Fruit fly (Drosophila melanogaster) whole organism, pupa: ENCODE data around the gene Ork1.

Experiments
- CG13204 ChIP-seq: fragments of 200-800 bp; sonication (Bioruptor generic); optimal IDR thresholded peaks from 2 replicates; lab custom pipeline; 2018; ENCODE audit warnings: missing biosample characterization, mild to moderate bottlenecking, missing genetic modification characterization, moderate library complexity
- CG14655 ChIP-seq: fragments of 200-800 bp; sonication (Bioruptor generic); optimal IDR thresholded peaks from 3 replicates; lab custom pipeline; 2017; ENCODE audit warnings: mild to moderate bottlenecking, missing biosample characterization, missing genetic modification reagents, missing genetic modification characterization
- CG9948 ChIP-seq: fragments of 200-800 bp; sonication (Bioruptor generic); optimal IDR thresholded peaks from 2 replicates; lab custom pipeline; 2018; ENCODE audit warnings: missing biosample characterization, mild to moderate bottlenecking, missing genetic modification characterization, moderate library complexity
- gl ChIP-seq: fragments of 200-800 bp; sonication (Bioruptor generic); optimal IDR thresholded peaks from 2 replicates; lab custom pipeline; 2018; ENCODE audit warnings: missing biosample characterization, mild to moderate bottlenecking, missing genetic modification characterization
- rn ChIP-seq: fragments of 200-800 bp; sonication (Bioruptor generic); IDR thresholded peaks from 2 replicates; pipeline ENCODE4 v1.3.6; 2022; ENCODE audit warnings: missing biosample characterization, missing genetic modification characterization

- no peak for TF ChIP-seq CG13204 (GFP tag; lab: Kevin White, UChicago)
- no peak for TF ChIP-seq CG14655 (GFP tag; lab: Kevin White, UChicago)
- no peak for TF ChIP-seq CG9948 (tag; lab: Kevin White, UChicago)
- no peak for TF ChIP-seq rn (GFP tag; lab: Robert Waterston, UW)
- no peak for TF ChIP-seq gl (tag; lab: Kevin White, UChicago)
These were observed 44.0 kb downstream of the Ork1 start, which contains the start of gene sbr for dm6 chrX:10846972-10847435.
